Fruit fly (Drosophila melanogaster) whole organism, embryonic: ENCODE data around the gene cerv.
A peak's percentile ranks its signal among the peaks of the same experiment; 100 is the strongest.

ENCODE experiments used
- Asciz ChIP-seq: fragments of 200-800 bp; sonication (Bioruptor generic); optimal IDR thresholded peaks from 2 replicates; lab custom pipeline; 2017; ENCODE audit warnings: missing biosample characterization, mild to moderate bottlenecking, missing genetic modification characterization, missing genetic modification reagents
- CG11504 ChIP-seq: fragments of 200-800 bp; sonication (Bioruptor generic); optimal IDR thresholded peaks from 3 replicates; lab custom pipeline; 2019; ENCODE audit warnings: missing biosample characterization, mild to moderate bottlenecking, missing genetic modification characterization, moderate library complexity
- CG13894 ChIP-seq: fragments of 200-800 bp; sonication (Bioruptor generic); optimal IDR thresholded peaks from 3 replicates; lab custom pipeline; 2018; ENCODE audit warnings: missing biosample characterization, mild to moderate bottlenecking, missing genetic modification characterization, moderate library complexity
- CG1529 ChIP-seq: fragments of 200-800 bp; sonication (Bioruptor generic); optimal IDR thresholded peaks from 3 replicates; lab custom pipeline; 2018; ENCODE audit warnings: missing biosample characterization, missing genetic modification characterization
- CG17829 ChIP-seq: fragments of 200-800 bp; optimal IDR thresholded peaks from 2 replicates; lab custom pipeline; 2019; ENCODE audit warnings: missing biosample characterization, mild to moderate bottlenecking, missing genetic modification characterization, moderate library complexity
- CG2129 ChIP-seq: fragments of 200-800 bp; sonication (Bioruptor generic); IDR thresholded peaks from 2 replicates; pipeline ENCODE4 v1.3.6; 2022; ENCODE audit warnings: missing biosample characterization, missing genetic modification characterization; ENCODE audit not compliant: partially characterized antibody
- CG2202 ChIP-seq: fragments of 200-800 bp; sonication (Bioruptor generic); optimal IDR thresholded peaks from 2 replicates; lab custom pipeline; 2018; ENCODE audit warnings: missing biosample characterization, mild to moderate bottlenecking, missing genetic modification characterization
- CG32532 ChIP-seq: fragments of 200-800 bp; sonication (Bioruptor generic); IDR thresholded peaks from 2 replicates; pipeline ENCODE4 v1.3.6; 2022; ENCODE audit warnings: missing biosample characterization, missing genetic modification characterization
- CG3995 ChIP-seq: fragments of 200-800 bp; sonication (Bioruptor generic); optimal IDR thresholded peaks from 3 replicates; lab custom pipeline; 2016; ENCODE audit warnings: missing biosample characterization, missing genetic modification characterization
- CG4328 ChIP-seq: fragments of 200-800 bp; sonication (Bioruptor generic); optimal IDR thresholded peaks from 3 replicates; lab custom pipeline; 2017; ENCODE audit warnings: missing biosample characterization, missing genetic modification reagents, missing genetic modification characterization
- CG4730 ChIP-seq: fragments of 200-800 bp; sonication (Bioruptor generic); IDR thresholded peaks from 2 replicates; pipeline ENCODE4 v1.3.6; 2022; ENCODE audit warnings: missing biosample characterization, missing genetic modification characterization
- CG4854 ChIP-seq: fragments of 200-800 bp; sonication (Bioruptor generic); optimal IDR thresholded peaks from 2 replicates; lab custom pipeline; 2016; ENCODE audit warnings: missing biosample characterization, missing genetic modification characterization, inconsistent platforms
- CG5180 ChIP-seq: fragments of 200-800 bp; sonication (Bioruptor generic); optimal IDR thresholded peaks from 3 replicates; lab custom pipeline; 2017; ENCODE audit warnings: missing biosample characterization, missing genetic modification characterization, mild to moderate bottlenecking, moderate library complexity, missing genetic modification reagents
- CG9437 ChIP-seq: fragments of 200-800 bp; sonication (Bioruptor generic); optimal IDR thresholded peaks from 2 replicates; lab custom pipeline; 2018; ENCODE audit warnings: missing biosample characterization, mild to moderate bottlenecking, missing genetic modification characterization
- CG9727 ChIP-seq: fragments of 200-800 bp; sonication (Bioruptor generic); optimal IDR thresholded peaks from 3 replicates; lab custom pipeline; 2017; ENCODE audit warnings: missing biosample characterization, mild to moderate bottlenecking, missing genetic modification characterization
- Dbx ChIP-seq: fragments of 200-800 bp; sonication (Bioruptor generic); IDR thresholded peaks from 3 replicates; pipeline ENCODE4 v1.3.6; 2022; ENCODE audit warnings: missing biosample characterization, missing genetic modification characterization
- Doc2 ChIP-seq: fragments of 200-800 bp; sonication (Bioruptor generic); IDR thresholded peaks from 2 replicates; pipeline ENCODE4 v1.3.6; 2022; ENCODE audit warnings: missing biosample characterization, missing genetic modification characterization
- Eip74EF ChIP-seq, 2 experiments: fragments of 200-800 bp in 1 of 2; fragments of >200 bp in 1 of 2; sonication (Bioruptor generic) in 1 of 2; optimal IDR thresholded peaks; 2 replicates each; lab custom pipeline; 2017 to 2019; ENCODE audit warnings: missing biosample characterization in 2 of 2, missing genetic modification characterization in 2 of 2, mild to moderate bottlenecking in 1 of 2, moderate library complexity in 1 of 2
- H15 ChIP-seq: fragments of 200-800 bp; sonication (Bioruptor generic); IDR thresholded peaks from 3 replicates; pipeline ENCODE4 v1.3.6; 2022; ENCODE audit warnings: missing biosample characterization, missing genetic modification characterization
- Hand ChIP-seq: fragments of 200-800 bp; sonication (Bioruptor generic); optimal IDR thresholded peaks from 2 replicates; lab custom pipeline; 2017; ENCODE audit warnings: mild to moderate bottlenecking, missing biosample characterization, missing genetic modification reagents, missing genetic modification characterization
- HmgZ ChIP-seq: fragments of 200-800 bp; sonication (Bioruptor generic); optimal IDR thresholded peaks from 2 replicates; lab custom pipeline; 2018; ENCODE audit warnings: missing biosample characterization, mild to moderate bottlenecking, missing genetic modification characterization
- Neu2 ChIP-seq: fragments of 200-800 bp; sonication (Bioruptor generic); optimal IDR thresholded peaks from 3 replicates; lab custom pipeline; 2016; ENCODE audit warnings: missing biosample characterization, missing genetic modification characterization, borderline replicate concordance
- Oli ChIP-seq: fragments of 200-800 bp; sonication (Bioruptor generic); optimal IDR thresholded peaks from 2 replicates; lab custom pipeline; 2018; ENCODE audit warnings: missing biosample characterization, mild to moderate bottlenecking, missing genetic modification characterization, moderate library complexity
- Ravus ChIP-seq: fragments of 200-800 bp; sonication (Bioruptor generic); IDR thresholded peaks from 2 replicates; pipeline ENCODE4 v1.3.6; 2022; ENCODE audit warnings: missing biosample characterization, missing genetic modification characterization
- Rfx ChIP-seq: fragments of 200-800 bp; sonication (Bioruptor generic); IDR thresholded peaks from 2 replicates; pipeline ENCODE4 v1.3.6; 2022; ENCODE audit warnings: missing biosample characterization, missing genetic modification characterization
- Scr ChIP-seq: fragments of 200-800 bp; sonication (Bioruptor generic); IDR thresholded peaks from 2 replicates; pipeline ENCODE4 v1.3.6; 2022; ENCODE audit warnings: missing biosample characterization, missing genetic modification characterization; ENCODE audit not compliant: partially characterized antibody
- Spps ChIP-seq: fragments of 200-800 bp; sonication (Bioruptor generic); optimal IDR thresholded peaks from 2 replicates; lab custom pipeline; 2018; ENCODE audit warnings: missing biosample characterization, mild to moderate bottlenecking, missing genetic modification characterization
- Usf ChIP-seq: fragments of 200-800 bp; sonication (Bioruptor generic); optimal IDR thresholded peaks from 2 replicates; lab custom pipeline; 2017; ENCODE audit warnings: missing genotype, missing biosample characterization, missing genetic modification characterization
- cwo ChIP-seq: fragments of 200-800 bp; sonication (Bioruptor generic); optimal IDR thresholded peaks from 3 replicates; lab custom pipeline; 2017; ENCODE audit warnings: missing biosample characterization, missing genetic modification characterization, mild to moderate bottlenecking, moderate library complexity, missing genetic modification reagents
- dati ChIP-seq: fragments of 200-800 bp; sonication (Bioruptor generic); IDR thresholded peaks from 2 replicates; pipeline ENCODE4 v1.3.6; 2022; ENCODE audit warnings: missing biosample characterization, missing genetic modification characterization
- dmrt99B ChIP-seq: fragments of 200-800 bp; sonication (Bioruptor generic); optimal IDR thresholded peaks from 2 replicates; lab custom pipeline; 2018; ENCODE audit warnings: missing biosample characterization, mild to moderate bottlenecking, missing genetic modification characterization, moderate library complexity
- en ChIP-seq: fragments of 200-800 bp; sonication (Bioruptor generic); optimal IDR thresholded peaks from 2 replicates; lab custom pipeline; 2016; ENCODE audit warnings: missing biosample characterization, missing genetic modification characterization
- fd3F ChIP-seq: fragments of 200-800 bp; sonication (Bioruptor generic); optimal IDR thresholded peaks from 2 replicates; lab custom pipeline; 2018; ENCODE audit warnings: missing biosample characterization, mild to moderate bottlenecking, missing genetic modification characterization, moderate library complexity
- gt ChIP-seq: fragments of 200-800 bp; sonication (Bioruptor generic); IDR thresholded peaks from 2 replicates; pipeline ENCODE4 v1.3.6; 2022; ENCODE audit warnings: missing biosample characterization, missing genetic modification characterization
- jing ChIP-seq: fragments of 200-800 bp; sonication (Bioruptor generic); optimal IDR thresholded peaks from 2 replicates; lab custom pipeline; 2018; ENCODE audit warnings: missing biosample characterization, mild to moderate bottlenecking, missing genetic modification characterization
- ken ChIP-seq: fragments of 200-800 bp; sonication (Bioruptor generic); IDR thresholded peaks from 3 replicates; pipeline ENCODE4 v1.3.6; 2022; ENCODE audit warnings: missing biosample characterization, missing genetic modification characterization
- nmo ChIP-seq: fragments of 200-800 bp; sonication (Bioruptor generic); optimal IDR thresholded peaks from 2 replicates; lab custom pipeline; 2018; ENCODE audit warnings: missing biosample characterization, mild to moderate bottlenecking, missing genetic modification characterization, moderate library complexity
- odd ChIP-seq: fragments of 200-800 bp; sonication (Bioruptor generic); optimal IDR thresholded peaks from 2 replicates; lab custom pipeline; 2017; ENCODE audit warnings: missing biosample characterization, mild to moderate bottlenecking, missing genetic modification characterization
- onecut ChIP-seq: fragments of 200-800 bp; sonication (Bioruptor generic); IDR thresholded peaks from 2 replicates; pipeline ENCODE4 v1.3.6; 2022; ENCODE audit warnings: missing biosample characterization, missing genetic modification characterization
- pan ChIP-seq, 4 experiments: fragments of >200 bp in 3 of 4; fragments of 200-800 bp in 1 of 4; sonication (Bioruptor generic) in 1 of 4; optimal IDR thresholded peaks in 3 of 4; IDR thresholded peaks in 1 of 4; 2 replicates each; pipeline versions ENCODE4 v1.3.6 to Lab custom; 2017 to 2022; ENCODE audit warnings: missing biosample characterization in 2 of 4, missing genetic modification characterization in 2 of 4, mixed read lengths in 1 of 4
- phol ChIP-seq: fragments of 200-800 bp; sonication (Bioruptor generic); optimal IDR thresholded peaks from 3 replicates; lab custom pipeline; 2018; ENCODE audit warnings: missing biosample characterization, mild to moderate bottlenecking, missing genetic modification characterization, moderate library complexity
- pnt ChIP-seq: fragments of 200-800 bp; sonication (Bioruptor generic); optimal IDR thresholded peaks from 3 replicates; lab custom pipeline; 2016; ENCODE audit warnings: missing biosample characterization, missing genetic modification characterization
- ranshi ChIP-seq: fragments of 200-800 bp; sonication (Bioruptor generic); IDR thresholded peaks from 2 replicates; pipeline ENCODE4 v1.3.6; 2022; ENCODE audit warnings: missing biosample characterization, missing genetic modification characterization
- row ChIP-seq: fragments of 200-800 bp; sonication (Bioruptor generic); IDR thresholded peaks from 3 replicates; pipeline ENCODE4 v1.3.6; 2022; ENCODE audit warnings: missing biosample characterization, missing genetic modification characterization
- sqz ChIP-seq: fragments of 200-800 bp; sonication (Bioruptor generic); optimal IDR thresholded peaks from 3 replicates; lab custom pipeline; 2018; ENCODE audit warnings: missing biosample characterization, mild to moderate bottlenecking, missing genetic modification characterization
- tap ChIP-seq: fragments of 200-800 bp; optimal IDR thresholded peaks from 3 replicates; lab custom pipeline; 2019; ENCODE audit warnings: missing biosample characterization, mild to moderate bottlenecking, missing genetic modification characterization, moderate library complexity
- twi ChIP-seq: fragments of 200-800 bp; optimal IDR thresholded peaks from 2 replicates; lab custom pipeline; 2019; ENCODE audit warnings: missing biosample characterization, mild to moderate bottlenecking, missing genetic modification characterization, moderate library complexity
- tx ChIP-seq: fragments of 200-800 bp; sonication (Bioruptor generic); optimal IDR thresholded peaks from 2 replicates; lab custom pipeline; 2016; ENCODE audit warnings: missing biosample characterization, missing genetic modification characterization
- unpg ChIP-seq: fragments of 200-800 bp; sonication (Bioruptor generic); optimal IDR thresholded peaks from 3 replicates; lab custom pipeline; 2018; ENCODE audit warnings: missing biosample characterization, mild to moderate bottlenecking, missing genetic modification characterization, moderate library complexity
- vnd ChIP-seq: fragments of 200-800 bp; sonication (Bioruptor generic); IDR thresholded peaks from 3 replicates; pipeline ENCODE4 v1.3.6; 2022; ENCODE audit warnings: missing biosample characterization, missing genetic modification characterization; ENCODE audit not compliant: partially characterized antibody

The cerv gene

dm6 chrX:15617916-15618315, 39.9 kb upstream of the cerv start:
- TF ChIP-seq Rfx (GFP tag; lab: Robert Waterston, UW) = no peak
- no peak for TF ChIP-seq CG32532 (GFP tag; lab: Robert Waterston, UW)
- peak; percentile 23 for TF ChIP-seq dmrt99B
- TF ChIP-seq CG13894 (tag; lab: Kevin White, UChicago) = no peak
- TF ChIP-seq H15 (GFP tag; lab: Robert Waterston, UW) = 0 out of 3 replicates have a peak, but pooled peaks have one; percentile 35
- TF ChIP-seq row (GFP tag; lab: Robert Waterston, UW) = peak; percentile 59; the same call in 2 of the 3 replicates
- TF ChIP-seq ranshi (GFP tag; lab: Robert Waterston, UW) = 0 out of 2 replicates have a peak, but pooled peaks have one; percentile 47
- peak; percentile 39 for TF ChIP-seq CG2202 (tag; lab: Kevin White, UChicago)
- TF ChIP-seq Scr (GFP tag; lab: Robert Waterston, UW) = no peak
- peak; percentile 22 for TF ChIP-seq tap (tag; lab: Kevin White, UChicago)
- TF ChIP-seq CG4328 = no peak
- no peak for TF ChIP-seq twi (tag; lab: Kevin White, UChicago)
- 0 out of 2 replicates have a peak, but pooled peaks have one; percentile 16 for TF ChIP-seq CG4730 (GFP tag; lab: Robert Waterston, UW)
- TF ChIP-seq sqz (GFP tag; lab: Kevin White, UChicago) = no peak
- TF ChIP-seq CG2129 = no peak
- TF ChIP-seq Asciz (GFP tag; lab: Kevin White, UChicago) = peak; percentile 10
- TF ChIP-seq ken (GFP tag; lab: Robert Waterston, UW) = peak; percentile 54; the same call in 1 of the 3 replicates
- TF ChIP-seq pnt (GFP tag; lab: Kevin White, UChicago) = no peak
- peak; percentile 29 for TF ChIP-seq CG9727
- TF ChIP-seq en = no peak
- no peak for TF ChIP-seq gt
- TF ChIP-seq CG4854 (GFP tag; lab: Kevin White, UChicago) = no peak
- TF ChIP-seq jing = no peak
- peak; percentile 52 for TF ChIP-seq CG11504
- TF ChIP-seq Neu2 (GFP tag; lab: Kevin White, UChicago) = no peak
- peak; percentile 15 for TF ChIP-seq CG9437
- TF ChIP-seq tx (GFP tag; lab: Kevin White, UChicago) = no peak
- no peak for TF ChIP-seq odd
- no peak for TF ChIP-seq onecut
- TF ChIP-seq CG5180 (GFP tag; lab: Kevin White, UChicago) = no peak
- TF ChIP-seq Doc2 = no peak
- TF ChIP-seq pan (optimal IDR thresholded peaks at IDR 0.05; lab: Kevin White, UChicago) = no peak
- TF ChIP-seq pan (GFP tag; optimal IDR thresholded peaks at IDR 0.05 in 1 of 2, IDR thresholded peaks at IDR 0.05 in 1 of 2) = peak in 1 of 2 experiments; percentile 56
- peak; percentile 45 for TF ChIP-seq Spps (tag; lab: Kevin White, UChicago)
- no peak for TF ChIP-seq dati (GFP tag; lab: Robert Waterston, UW)
- TF ChIP-seq phol (tag; lab: Kevin White, UChicago) = peak; percentile 39
- TF ChIP-seq Hand (GFP tag; lab: Kevin White, UChicago) = no peak
- no peak for TF ChIP-seq HmgZ
- TF ChIP-seq CG3995 (GFP tag; lab: Kevin White, UChicago) = no peak
- peak; percentile 49 for TF ChIP-seq unpg (GFP tag; lab: Kevin White, UChicago)
- TF ChIP-seq nmo = peak; percentile 44
- TF ChIP-seq vnd = no peak
- peak; percentile 41 for TF ChIP-seq Oli (tag; lab: Kevin White, UChicago)
- TF ChIP-seq CG17829 = peak; percentile 44
- TF ChIP-seq Usf = no peak
- no peak for TF ChIP-seq CG1529 (GFP tag; lab: Kevin White, UChicago)
- TF ChIP-seq Ravus = no peak
- no peak for TF ChIP-seq Dbx (GFP tag; lab: Robert Waterston, UW)
- no peak for TF ChIP-seq cwo (GFP tag; lab: Kevin White, UChicago)
- TF ChIP-seq Eip74EF (GFP tag; optimal IDR thresholded peaks at IDR 0.05; lab: Kevin White, UChicago) = no peak
- no peak for TF ChIP-seq fd3F
